Fruit fly (Drosophila melanogaster): ENCODE measurements around the gene PIG-K.

Gene PIG-K

DNA sequence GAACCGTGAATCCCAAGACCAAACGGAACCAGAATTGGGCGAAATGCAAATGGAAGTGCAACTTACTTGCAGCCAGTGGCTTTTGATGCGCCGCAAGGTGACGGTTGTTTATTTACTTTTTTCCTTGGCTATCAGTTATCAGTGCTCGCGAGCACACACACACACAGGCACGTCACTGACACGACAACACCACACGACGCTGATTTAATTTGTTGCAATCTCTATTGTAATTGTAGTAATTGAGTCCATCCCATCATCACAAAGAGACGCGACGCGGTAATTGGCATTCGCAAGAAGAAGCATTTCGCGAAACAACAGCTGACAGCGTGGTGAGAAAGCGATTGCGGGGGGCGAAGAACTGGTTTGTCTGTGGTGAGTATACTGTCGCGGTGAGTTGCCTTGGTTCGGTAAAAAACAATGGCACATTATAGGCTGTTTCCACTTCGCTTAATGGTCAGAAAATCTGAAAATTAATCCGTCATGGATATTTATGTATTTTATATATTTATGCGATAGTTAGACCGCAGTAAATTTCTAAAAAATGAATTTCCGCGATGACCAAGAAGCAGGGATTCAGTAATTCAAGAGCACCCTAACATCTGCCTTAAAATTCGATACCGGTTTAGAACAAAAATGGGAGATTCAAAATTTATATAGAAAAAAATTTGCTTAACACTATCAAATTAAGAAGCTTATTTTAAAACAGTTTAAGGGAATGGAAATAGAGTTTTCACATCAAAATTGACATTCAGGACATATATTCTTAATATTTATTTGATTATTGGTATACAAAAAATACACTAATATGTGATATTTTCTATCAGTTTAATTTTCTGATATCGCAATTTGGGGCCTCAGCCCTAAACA, 33.0 kb upstream of the PIG-K start, which contains the start of the genes Actn and usp (continued):
- TF ChIP-seq rib (GFP tag; IDR thresholded peaks at IDR 0.05) (peak; percentile 94), Nf-YB (GFP tag; optimal IDR thresholded peaks at IDR 0.05) (no peak), CG8290 (GFP tag; optimal IDR thresholded peaks at IDR 0.05) (no peak), CG8290 (tag; optimal IDR thresholded peaks at IDR 0.05) (peak in 1 of 2 experiments; percentile 57), sd (tag; optimal IDR thresholded peaks at IDR 0.05) (no peak), CG15514 (GFP tag; optimal IDR thresholded peaks at IDR 0.05) (peak; percentile 96), CG12104 (GFP tag; optimal IDR thresholded peaks at IDR 0.05) (no peak), CG8089 (GFP tag; optimal IDR thresholded peaks at IDR 0.05) (no peak), CG30403 (GFP tag; optimal IDR thresholded peaks at IDR 0.05) (peak; percentile 10), lbe (GFP tag; optimal IDR thresholded peaks at IDR 0.05) (peak; percentile 12), wdn (GFP tag; IDR thresholded peaks at IDR 0.05) (no peak), Awh (GFP tag; IDR thresholded peaks at IDR 0.05) (no peak), CG34224 (GFP tag; IDR thresholded peaks at IDR 0.05; ENCODE audit: partially characterized antibody) (no peak; the same call in 2 of the 3 replicates), slou (GFP tag; optimal IDR thresholded peaks at IDR 0.05) (no peak), CTCF (GFP tag; optimal IDR thresholded peaks at IDR 0.05) (no peak), CG14860 (GFP tag; IDR thresholded peaks at IDR 0.05; ENCODE audit: partially characterized antibody) (no peak), E2f1 (GFP tag; IDR thresholded peaks at IDR 0.05) (no peak), CG7357 (GFP tag; IDR thresholded peaks at IDR 0.05) (peak; percentile 89), repo (GFP tag; optimal IDR thresholded peaks at IDR 0.05) (no peak), CG34376 (GFP tag; optimal IDR thresholded peaks at IDR 0.05) (peak; percentile 12), Dek (tag; optimal IDR thresholded peaks at IDR 0.05) (no peak), CG7839 (tag; optimal IDR thresholded peaks at IDR 0.05) (peak; percentile 47), usp (GFP tag; optimal IDR thresholded peaks at IDR 0.05) (no peak), CG17186 (GFP tag; optimal IDR thresholded peaks at IDR 0.05) (no peak), CG16863 (GFP tag; optimal IDR thresholded peaks at IDR 0.05) (no peak), CG9817 (tag; optimal IDR thresholded peaks at IDR 0.05) (no peak), pzg (GFP tag; optimal IDR thresholded peaks at IDR 0.05) (peak; percentile 49), lmd (GFP tag; IDR thresholded peaks at IDR 0.05) (no peak; the same call in 1 of the 2 replicates), TFAM (GFP tag; optimal IDR thresholded peaks at IDR 0.05) (no peak), CG31365 (tag; optimal IDR thresholded peaks at IDR 0.05) (no peak), CrebB (tag; optimal IDR thresholded peaks at IDR 0.05) (no peak), CG2712 (tag; optimal IDR thresholded peaks at IDR 0.05) (peak; percentile 42), amos (GFP tag; IDR thresholded peaks at IDR 0.05; ENCODE audit: partially characterized antibody) (peak; percentile 10; the same call in 1 of the 2 replicates), CG1024 (GFP tag; IDR thresholded peaks at IDR 0.05) (peak; percentile 63), Eip74EF (GFP tag; optimal IDR thresholded peaks at IDR 0.05) (peak in 1 of 2 experiments; percentile 83), stwl (tag; optimal IDR thresholded peaks at IDR 0.05) (peak; percentile 40), da (GFP tag; optimal IDR thresholded peaks at IDR 0.05) (no peak), bab2 (GFP tag; optimal IDR thresholded peaks at IDR 0.05) (no peak), Six4 (GFP tag; optimal IDR thresholded peaks at IDR 0.05) (no peak), CG1233 (GFP tag; optimal IDR thresholded peaks at IDR 0.05) (no peak), CG9797 (GFP tag; optimal IDR thresholded peaks at IDR 0.05) (no peak), Sox100B (GFP tag; optimal IDR thresholded peaks at IDR 0.05) (no peak), CG6683 (GFP tag; optimal IDR thresholded peaks at IDR 0.05) (no peak), unc-4 (GFP tag; IDR thresholded peaks at IDR 0.05; ENCODE audit: partially characterized antibody) (peak; percentile 45), Antp (GFP tag; optimal IDR thresholded peaks at IDR 0.05) (no peak), nau (GFP tag; optimal IDR thresholded peaks at IDR 0.05) (no peak), sisA (GFP tag; IDR thresholded peaks at IDR 0.05) (no peak), Hr51 (GFP tag; optimal IDR thresholded peaks at IDR 0.05) (peak in 1 of 2 experiments; percentile 28), CG31388 (GFP tag; optimal IDR thresholded peaks at IDR 0.05) (no peak)
